Worm (Caenorhabditis elegans) whole organism, L4 larva: ENCODE results near the gene T11G6.4.

Experiments used
- F26F4.8 ChIP-seq: fragments of 200-800 bp; sonication (Bioruptor generic); conservative IDR thresholded peaks from 2 replicates; pipeline ENCODE4 v1.3.6; 2022; ENCODE audit warnings: missing genetic modification characterization, missing compliant biosample characterization
- F44E2.7 ChIP-seq: fragments of 200-800 bp; sonication (Bioruptor generic); IDR thresholded peaks from 2 replicates; pipeline ENCODE4 v2.1.2; 2022; ENCODE audit warnings: missing genetic modification characterization, missing compliant biosample characterization
- R02D3.7 ChIP-seq: fragments of 150-350 bp; sonication (generic microtip); optimal IDR thresholded peaks from 3 replicates; lab custom pipeline; 2014; ENCODE audit warnings: missing biosample characterization, missing genetic modification characterization
- Y75B8A.6 ChIP-seq: fragments of 200-800 bp; sonication (Bioruptor generic); IDR thresholded peaks from 2 replicates; pipeline ENCODE4 v1.3.6; 2022; ENCODE audit warnings: missing genetic modification reagents, missing genetic modification characterization, missing compliant biosample characterization
- aly-2 ChIP-seq: sonication (generic microtip); optimal IDR thresholded peaks from 2 replicates; lab custom pipeline; 2018; ENCODE audit warnings: missing biosample characterization, missing genetic modification characterization
- ama-1 ChIP-seq: fragments of 150-350 bp; optimal IDR thresholded peaks from 2 replicates; lab custom pipeline; 2014; ENCODE audit warnings: inconsistent platforms, mixed read lengths
- ceh-28 ChIP-seq: fragments of 150-350 bp; optimal IDR thresholded peaks from 2 replicates; lab custom pipeline; 2014; ENCODE audit warnings: missing biosample characterization, missing genetic modification reagents, missing genetic modification characterization
- ceh-82 ChIP-seq: sonication (generic microtip); optimal IDR thresholded peaks from 2 replicates; lab custom pipeline; 2017; ENCODE audit warnings: missing biosample characterization, missing genetic modification characterization
- cey-2 ChIP-seq: sonication (generic microtip); optimal IDR thresholded peaks from 3 replicates; lab custom pipeline; 2017; ENCODE audit warnings: missing genetic modification characterization, mild to moderate bottlenecking, missing compliant biosample characterization, antibody characterized with exemption, borderline replicate concordance; ENCODE audit not compliant: insufficient read depth
- daf-12 ChIP-seq: fragments of 150-350 bp; optimal IDR thresholded peaks from 2 replicates; lab custom pipeline; 2014; ENCODE audit warnings: missing biosample characterization, missing genetic modification reagents, missing genetic modification characterization
- dmd-9 ChIP-seq: fragments of 200-800 bp; sonication (Bioruptor generic); IDR thresholded peaks from 2 replicates; pipeline ENCODE4 v1.3.6; 2022; ENCODE audit warnings: missing genetic modification reagents, missing genetic modification characterization, missing compliant biosample characterization
- duxl-1 ChIP-seq: sonication (generic microtip); optimal IDR thresholded peaks from 2 replicates; lab custom pipeline; 2016; ENCODE audit warnings: mild to moderate bottlenecking, missing genetic modification characterization, moderate library complexity, missing compliant biosample characterization; ENCODE audit not compliant: poor library complexity
- dve-1 ChIP-seq: sonication (generic microtip); optimal IDR thresholded peaks from 2 replicates; lab custom pipeline; 2017; ENCODE audit warnings: antibody characterized with exemption, mild to moderate bottlenecking, missing genetic modification characterization, missing compliant biosample characterization; ENCODE audit not compliant: insufficient read depth
- egl-27 ChIP-seq: sonication (generic microtip); optimal IDR thresholded peaks from 3 replicates; lab custom pipeline; 2017; ENCODE audit warnings: missing biosample characterization, missing genetic modification reagents, missing genetic modification characterization
- fos-1 ChIP-seq: fragments of 150-350 bp; optimal IDR thresholded peaks from 2 replicates; lab custom pipeline; 2014; ENCODE audit warnings: missing biosample characterization, missing genetic modification characterization
- hlh-30 ChIP-seq: sonication (generic microtip); optimal IDR thresholded peaks from 2 replicates; lab custom pipeline; 2017; ENCODE audit warnings: antibody characterized with exemption, mild to moderate bottlenecking, missing genetic modification characterization, missing compliant biosample characterization; ENCODE audit not compliant: insufficient read depth
- jun-1 ChIP-seq: fragments of 150-350 bp; optimal IDR thresholded peaks from 2 replicates; lab custom pipeline; 2014; ENCODE audit warnings: missing biosample characterization, missing genetic modification reagents, missing genetic modification characterization
- lim-7 ChIP-seq: fragments of 200-800 bp; sonication (Bioruptor generic); IDR thresholded peaks from 2 replicates; pipeline ENCODE4 v1.3.6; 2022; ENCODE audit warnings: missing genetic modification characterization, missing compliant biosample characterization
- lin-1 ChIP-seq: fragments of 200-800 bp; sonication (Bioruptor generic); IDR thresholded peaks from 2 replicates; pipeline ENCODE4 v1.3.6; 2022; ENCODE audit warnings: missing genetic modification reagents, missing genetic modification characterization, missing compliant biosample characterization
- lin-29 ChIP-seq: fragments of 200-800 bp; sonication (Bioruptor generic); IDR thresholded peaks from 2 replicates; pipeline ENCODE4 v1.3.6; 2022; ENCODE audit warnings: missing genetic modification reagents, missing genetic modification characterization, missing compliant biosample characterization
- lin-38 ChIP-seq: fragments of 200-800 bp; sonication (Bioruptor generic); IDR thresholded peaks from 2 replicates; pipeline ENCODE4 v1.3.6; 2022; ENCODE audit warnings: missing genetic modification reagents, missing genetic modification characterization, missing compliant biosample characterization
- lir-3 ChIP-seq: sonication (generic microtip); optimal IDR thresholded peaks from 2 replicates; lab custom pipeline; 2016; ENCODE audit warnings: mild to moderate bottlenecking, missing genetic modification characterization, missing compliant biosample characterization
- lsy-2 ChIP-seq, 2 experiments: fragments of 150-350 bp in 1 of 2; sonication (generic microtip) in 1 of 2; optimal IDR thresholded peaks; 2 replicates each; lab custom pipeline; 2014 to 2017; ENCODE audit warnings: missing biosample characterization in 2 of 2, missing genetic modification characterization in 2 of 2
- madf-5 ChIP-seq, 2 experiments: fragments of 200-800 bp; sonication (Bioruptor generic); IDR thresholded peaks; 2 replicates each; pipeline ENCODE4 v1.3.6; 2022; ENCODE audit warnings: missing compliant biosample characterization in 2 of 2, missing genetic modification characterization in 2 of 2
- mdl-1 ChIP-seq, 2 experiments: fragments of 150-350 bp in 1 of 2; sonication (generic microtip) in 1 of 2; optimal IDR thresholded peaks; 2 replicates each; lab custom pipeline; 2014 to 2017; ENCODE audit warnings: missing biosample characterization in 2 of 2, missing genetic modification characterization in 2 of 2
- mep-1 ChIP-seq: fragments of 150-350 bp; sonication (generic microtip); optimal IDR thresholded peaks from 3 replicates; lab custom pipeline; 2014; ENCODE audit warnings: missing biosample characterization, missing genetic modification characterization
- mes-2 ChIP-seq: sonication (generic microtip); optimal IDR thresholded peaks from 2 replicates; lab custom pipeline; 2016; ENCODE audit warnings: missing genotype, mild to moderate bottlenecking, missing genetic modification characterization, missing compliant biosample characterization; ENCODE audit not compliant: poor library complexity, severe bottlenecking
- nhr-102 ChIP-seq: sonication (generic microtip); optimal IDR thresholded peaks from 2 replicates; lab custom pipeline; 2016; ENCODE audit warnings: mild to moderate bottlenecking, missing genetic modification characterization, moderate library complexity, missing compliant biosample characterization
- nhr-11 ChIP-seq: fragments of 150-350 bp; optimal IDR thresholded peaks from 2 replicates; lab custom pipeline; 2014; ENCODE audit warnings: missing biosample characterization, missing genetic modification characterization
- nhr-237 ChIP-seq: sonication (generic microtip); optimal IDR thresholded peaks from 2 replicates; lab custom pipeline; 2017; ENCODE audit warnings: missing biosample characterization, missing genetic modification characterization
- nhr-28 ChIP-seq: fragments of 150-350 bp; optimal IDR thresholded peaks from 2 replicates; lab custom pipeline; 2014; ENCODE audit warnings: missing biosample characterization, missing genetic modification characterization
- nhr-42 ChIP-seq: fragments of 200-800 bp; sonication (Bioruptor generic); IDR thresholded peaks from 2 replicates; pipeline ENCODE4 v1.3.6; 2022; ENCODE audit warnings: missing genetic modification characterization, missing compliant biosample characterization
- nhr-76 ChIP-seq: fragments of 150-350 bp; optimal IDR thresholded peaks from 2 replicates; lab custom pipeline; 2014; ENCODE audit warnings: missing biosample characterization, missing genetic modification characterization
- nhr-77 ChIP-seq: fragments of 150-350 bp; optimal IDR thresholded peaks from 2 replicates; lab custom pipeline; 2014; ENCODE audit warnings: missing biosample characterization, missing genetic modification characterization
- php-3 ChIP-seq: fragments of 200-800 bp; sonication (Bioruptor generic); IDR thresholded peaks from 2 replicates; pipeline ENCODE4 v1.3.6; 2022; ENCODE audit warnings: missing genetic modification reagents, missing genetic modification characterization, missing compliant biosample characterization
- pqm-1 ChIP-seq: sonication (generic microtip); optimal IDR thresholded peaks from 2 replicates; lab custom pipeline; 2017; ENCODE audit warnings: missing biosample characterization, missing genetic modification characterization
- saeg-2 ChIP-seq: fragments of 200-800 bp; sonication (Bioruptor generic); IDR thresholded peaks from 2 replicates; pipeline ENCODE4 v1.3.6; 2022; ENCODE audit warnings: missing genetic modification reagents, missing genetic modification characterization, missing compliant biosample characterization
- sdz-12 ChIP-seq: fragments of 200-800 bp; sonication (Bioruptor generic); optimal IDR thresholded peaks from 2 replicates; lab custom pipeline; 2018; ENCODE audit warnings: mild to moderate bottlenecking, missing genetic modification characterization, missing compliant biosample characterization
- snpc-4 ChIP-seq: fragments of 150-350 bp; optimal IDR thresholded peaks from 2 replicates; lab custom pipeline; 2014; ENCODE audit warnings: missing biosample characterization, missing genetic modification characterization
- spr-3 ChIP-seq: fragments of 200-800 bp; sonication (Bioruptor generic); optimal IDR thresholded peaks from 2 replicates; lab custom pipeline; 2018; ENCODE audit warnings: mild to moderate bottlenecking, missing genetic modification characterization, missing compliant biosample characterization
- unc-62 ChIP-seq, 3 experiments: fragments of 150-350 bp in 1 of 3; sonication (generic microtip); optimal IDR thresholded peaks in 2 of 3; peaks in 1 of 3; 1 replicate in 1 of 3; 2 replicates in 2 of 3; lab custom pipeline; 2014 to 2017; ENCODE audit warnings: missing biosample characterization in 3 of 3, missing genetic modification characterization in 3 of 3, missing genetic modification reagents in 3 of 3, missing genotype in 1 of 3
- vab-7 ChIP-seq: fragments of 200-800 bp; sonication (Bioruptor generic); IDR thresholded peaks from 2 replicates; pipeline ENCODE4 v1.3.6; 2022; ENCODE audit warnings: missing genetic modification reagents, missing genetic modification characterization, missing compliant biosample characterization
- zag-1 ChIP-seq: fragments of 150-350 bp; optimal IDR thresholded peaks from 2 replicates; lab custom pipeline; 2014; ENCODE audit warnings: missing biosample characterization, missing genetic modification characterization
- zip-11 ChIP-seq: fragments of 200-800 bp; sonication (Bioruptor generic); IDR thresholded peaks from 2 replicates; pipeline ENCODE4 v1.3.6; 2022; ENCODE audit warnings: missing genetic modification characterization, missing compliant biosample characterization
- ztf-7 ChIP-seq: fragments of 150-350 bp; optimal IDR thresholded peaks from 2 replicates; lab custom pipeline; 2014; ENCODE audit warnings: missing biosample characterization, missing genetic modification characterization

Gene T11G6.4

DNA sequence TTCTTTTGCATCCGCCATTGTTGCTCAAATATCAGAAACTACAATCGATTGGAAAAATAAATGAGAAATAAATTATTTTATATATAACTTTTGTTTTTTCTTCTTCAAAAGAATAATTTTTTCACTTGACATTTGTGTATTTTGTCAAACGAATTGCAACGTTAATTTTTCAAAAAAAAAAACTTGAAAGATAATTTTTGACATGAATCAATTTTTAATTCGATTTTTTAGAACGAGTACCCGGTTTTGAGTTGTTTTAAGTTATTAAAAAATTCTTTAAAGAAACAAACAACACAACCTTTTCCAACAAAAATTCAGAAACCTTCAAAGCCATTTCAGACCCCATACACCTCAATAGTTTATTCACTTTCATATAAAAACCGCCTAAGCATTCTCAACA, 32.5 kb upstream of the T11G6.4 start, which contains the start of gene F13E9.5:
Gene F13E9.5 (minus strand): TSS at position 101 of the 400 bp plus-strand sequence.
- TF ChIP-seq ceh-82 (tag; lab: Kevin White, UChicago) (no peak), nhr-77 (tag; lab: Kevin White, UChicago) (no peak), daf-12 (no peak), aly-2 (no peak), mdl-1 (tag; optimal IDR thresholded peaks at IDR 0.05; lab: Kevin White, UChicago) (no peak), jun-1 (no peak), lir-3 (tag; lab: Kevin White, UChicago) (no peak), mep-1 (no peak), lin-38 (GFP tag; lab: Robert Waterston, UW) (no peak), zip-11 (GFP tag; lab: Robert Waterston, UW) (no peak), snpc-4 (tag; lab: Kevin White, UChicago) (no peak), R02D3.7 (tag; lab: Kevin White, UChicago) (no peak), dmd-9 (GFP tag; lab: Robert Waterston, UW) (no peak), mes-2 (no peak), vab-7 (GFP tag; lab: Robert Waterston, UW) (no peak), zag-1 (tag; lab: Kevin White, UChicago) (no peak), pqm-1 (tag; lab: Kevin White, UChicago) (no peak), spr-3 (no peak), madf-5 (GFP tag; IDR thresholded peaks at IDR 0.05; lab: Robert Waterston, UW) (no peak)

DNA sequence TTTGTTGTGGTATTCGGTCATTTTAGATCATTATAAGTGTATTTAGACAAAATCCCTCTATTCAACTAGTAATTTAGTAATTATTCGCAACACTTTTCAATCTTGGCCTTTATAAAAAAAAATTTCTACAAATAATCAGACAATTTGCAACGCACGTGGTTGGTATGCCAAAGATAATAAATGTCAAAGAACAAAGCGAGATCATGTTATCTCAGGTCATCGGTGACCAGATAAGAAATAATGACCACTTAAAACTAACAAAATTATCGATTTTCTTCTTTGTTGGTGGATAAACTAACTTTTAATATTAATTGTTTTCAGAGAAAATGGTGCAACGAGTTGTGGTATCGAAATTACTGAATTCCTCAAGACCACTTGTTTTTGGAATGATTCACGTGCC, 29.5 kb upstream of the T11G6.4 start, which contains the start of gene F13E9.13:
Gene F13E9.13 (plus strand): TSS at position 317 of the 400 bp plus-strand sequence.
- TF ChIP-seq sdz-12 (GFP tag; lab: Kevin White, UChicago) = no peak
- TF ChIP-seq fos-1 = no peak
- no peak for TF ChIP-seq lin-29 (GFP tag; lab: Robert Waterston, UW)
- TF ChIP-seq jun-1 = no peak
- no peak for TF ChIP-seq lin-1 (GFP tag; lab: Robert Waterston, UW)
- no peak for TF ChIP-seq F26F4.8 (GFP tag; lab: Robert Waterston, UW)
- TF ChIP-seq pqm-1 (tag; lab: Kevin White, UChicago) = peak; percentile 2
- peak in 1 of 2 experiments; percentile 30 for TF ChIP-seq mdl-1 (tag; optimal IDR thresholded peaks at IDR 0.05; lab: Kevin White, UChicago)
- no peak for TF ChIP-seq ceh-28 (tag; lab: Kevin White, UChicago)
- TF ChIP-seq php-3 (GFP tag; lab: Robert Waterston, UW) = peak; percentile 85
- peak; percentile 80 for TF ChIP-seq dve-1 (tag; lab: Kevin White, UChicago)

DNA sequence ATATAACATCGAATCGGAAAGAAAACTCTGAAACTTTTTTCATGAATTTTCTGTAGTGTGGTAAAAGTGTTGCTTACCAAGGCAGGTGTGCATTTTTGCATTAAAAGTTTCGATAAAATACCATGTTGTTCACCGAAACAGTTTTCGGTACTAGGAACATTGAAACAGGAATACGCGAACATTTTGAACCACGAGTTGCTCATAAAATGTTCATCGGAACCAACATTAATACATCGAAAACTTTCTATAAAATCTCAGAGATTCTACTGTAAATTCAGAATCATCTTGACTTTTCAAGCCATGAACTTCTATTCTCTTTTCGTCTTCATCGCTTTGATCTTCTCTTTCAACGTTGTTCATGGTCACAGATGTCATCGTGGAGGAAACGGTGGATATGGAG, 28.5 kb upstream of the T11G6.4 start, which contains the start of gene fipr-15:
Gene fipr-15 (plus strand): TSS at position 301 of the 400 bp plus-strand sequence.
- no peak for TF ChIP-seq egl-27 (tag; lab: Kevin White, UChicago)
- TF ChIP-seq nhr-102 (tag; lab: Kevin White, UChicago) = no peak
- TF ChIP-seq spr-3 = no peak
- TF ChIP-seq R02D3.7 (tag; lab: Kevin White, UChicago) = no peak
- no peak for TF ChIP-seq hlh-30
- TF ChIP-seq ama-1 (lab: Kevin White, UChicago) = no peak

DNA sequence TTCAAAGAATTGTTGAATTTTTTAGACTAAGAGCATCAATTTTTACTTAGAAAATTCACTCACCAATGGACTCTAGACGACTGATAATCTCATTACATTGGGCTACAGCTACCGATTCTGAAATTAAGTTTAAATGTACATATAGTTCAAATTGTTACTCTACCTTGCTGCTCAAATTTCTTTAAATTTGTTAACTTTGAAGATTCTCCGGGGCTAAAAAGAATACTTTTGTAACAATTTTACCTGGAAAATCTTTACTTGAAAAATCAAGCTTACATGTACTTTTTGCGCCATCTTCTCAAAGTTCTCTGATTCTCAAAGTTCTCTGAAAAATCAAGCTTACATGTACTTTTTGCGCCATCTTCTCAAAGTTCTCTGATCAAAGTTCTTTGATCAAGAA, 27.8 kb upstream of the T11G6.4 start, which contains the start of gene sdz-13:
Gene sdz-13 (minus strand): TSS at position 101 of the 400 bp plus-strand sequence.
- TF ChIP-seq ceh-82 (tag; lab: Kevin White, UChicago) = no peak
- no peak for TF ChIP-seq unc-62 (GFP tag; optimal IDR thresholded peaks at IDR 0.05 in 1 of 2; lab: Kevin White, UChicago)
- no peak for TF ChIP-seq unc-62 (tag; optimal IDR thresholded peaks at IDR 0.05; lab: Kevin White, UChicago)
- no peak for TF ChIP-seq egl-27 (tag; lab: Kevin White, UChicago)
- no peak for TF ChIP-seq F44E2.7
- no peak for TF ChIP-seq nhr-42 (GFP tag; lab: Robert Waterston, UW)
- no peak for TF ChIP-seq cey-2 (tag; lab: Kevin White, UChicago)
- TF ChIP-seq mdl-1 (tag; optimal IDR thresholded peaks at IDR 0.05; lab: Kevin White, UChicago) = no peak
- no peak for TF ChIP-seq nhr-11 (tag; lab: Kevin White, UChicago)
- no peak for TF ChIP-seq nhr-28 (tag; lab: Kevin White, UChicago)
- no peak for TF ChIP-seq lim-7
- no peak for TF ChIP-seq nhr-76
- no peak for TF ChIP-seq Y75B8A.6 (GFP tag; lab: Robert Waterston, UW)
- TF ChIP-seq saeg-2 = no peak
- TF ChIP-seq ztf-7 (tag; lab: Kevin White, UChicago) = no peak
- no peak for TF ChIP-seq mes-2
- no peak for TF ChIP-seq nhr-237 (tag; lab: Kevin White, UChicago)
- TF ChIP-seq duxl-1 = no peak
- TF ChIP-seq lsy-2 (tag; optimal IDR thresholded peaks at IDR 0.05; lab: Kevin White, UChicago) = no peak
- no peak for TF ChIP-seq ama-1 (lab: Kevin White, UChicago)
